Fruit fly (Drosophila melanogaster): Measurements from ENCODE around the gene CAH7.

DNA sequence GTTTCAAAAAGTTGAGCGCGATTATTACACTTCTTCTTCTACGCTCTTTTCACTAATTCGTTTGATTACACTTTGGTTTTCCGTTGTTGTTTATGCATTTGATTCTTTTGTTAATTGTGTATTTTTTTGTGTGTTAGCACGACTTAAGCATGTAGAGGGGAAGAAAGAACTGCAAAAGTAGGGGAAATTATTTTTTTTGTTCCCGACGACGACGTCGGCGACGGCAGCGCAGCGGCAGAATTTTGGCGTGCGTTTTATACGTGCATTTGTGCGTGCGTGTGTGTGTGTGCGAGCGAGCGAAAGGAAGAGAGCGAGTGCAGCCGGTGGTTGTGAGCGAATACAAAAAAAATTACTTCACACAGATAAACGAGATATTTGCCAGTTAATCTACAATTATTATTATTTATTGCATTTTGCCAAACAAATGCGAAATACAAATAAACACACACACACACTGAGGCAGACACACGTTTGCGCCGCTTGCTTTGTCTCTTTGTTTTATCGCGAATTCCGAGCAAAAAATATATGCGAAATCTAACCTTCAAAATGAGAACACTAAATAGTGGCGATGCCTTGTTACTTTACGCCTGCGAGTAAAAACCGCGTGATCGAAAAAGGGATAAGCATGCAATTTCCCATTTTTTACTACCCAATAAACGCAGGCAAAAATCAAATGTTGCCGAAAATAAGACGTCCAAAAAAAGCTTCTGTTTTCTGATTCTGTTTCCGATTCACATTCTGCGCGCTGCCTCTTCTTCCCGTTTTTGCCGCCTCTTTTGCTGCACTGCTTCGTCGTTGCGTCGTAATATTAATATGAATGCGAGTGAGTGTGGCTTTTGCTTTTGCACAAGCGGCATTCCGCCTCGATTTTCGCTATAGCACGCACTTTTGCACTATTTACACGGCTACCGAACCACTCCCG is 21.6 kb downstream of the CAH7 start:
- TF ChIP-seq CG14711 (tag; optimal IDR thresholded peaks at IDR 0.05) (no peak), CG33017 (tag; optimal IDR thresholded peaks at IDR 0.05) (no peak), bab1 (GFP tag; optimal IDR thresholded peaks at IDR 0.05) (no peak), Crg-1 (GFP tag; optimal IDR thresholded peaks at IDR 0.05) (no peak), ovo (GFP tag; optimal IDR thresholded peaks at IDR 0.05) (no peak), CG1620 (GFP tag; optimal IDR thresholded peaks at IDR 0.05) (no peak), pad (GFP tag; optimal IDR thresholded peaks at IDR 0.05) (peak; percentile 99), tj (GFP tag; optimal IDR thresholded peaks at IDR 0.05) (no peak), Clk (GFP tag; optimal IDR thresholded peaks at IDR 0.05) (no peak), CG12768 (GFP tag; optimal IDR thresholded peaks at IDR 0.05) (no peak), CG11617 (GFP tag; optimal IDR thresholded peaks at IDR 0.05) (peak; percentile 1), CG7101 (tag; optimal IDR thresholded peaks at IDR 0.05) (no peak), cic (GFP tag; optimal IDR thresholded peaks at IDR 0.05) (no peak)
